Fruit fly (Drosophila melanogaster) whole organism, embryonic: ENCODE results near the gene CG43085.
A peak's percentile ranks its signal among the peaks of the same experiment; 100 is the strongest.

Experiments used
- BtbVII ChIP-seq: fragments of 200-800 bp; sonication (Bioruptor generic); optimal IDR thresholded peaks from 3 replicates; lab custom pipeline; 2017; ENCODE audit warnings: missing biosample characterization, mild to moderate bottlenecking, missing genetic modification characterization
- CG11504 ChIP-seq: fragments of 200-800 bp; sonication (Bioruptor generic); optimal IDR thresholded peaks from 3 replicates; lab custom pipeline; 2019; ENCODE audit warnings: missing biosample characterization, mild to moderate bottlenecking, missing genetic modification characterization, moderate library complexity
- CG14965 ChIP-seq: fragments of 200-800 bp; sonication (Bioruptor generic); optimal IDR thresholded peaks from 2 replicates; lab custom pipeline; 2016; ENCODE audit warnings: missing biosample characterization, missing genetic modification characterization, borderline replicate concordance
- CG15073 ChIP-seq: fragments of 200-800 bp; sonication (Bioruptor generic); optimal IDR thresholded peaks from 2 replicates; lab custom pipeline; 2016; ENCODE audit warnings: missing biosample characterization, missing genetic modification characterization
- CG1647 ChIP-seq: fragments of 200-800 bp; sonication (Bioruptor generic); optimal IDR thresholded peaks from 3 replicates; lab custom pipeline; 2016; ENCODE audit warnings: missing biosample characterization, missing genetic modification characterization
- CG16779 ChIP-seq: fragments of 200-800 bp; sonication (Bioruptor generic); IDR thresholded peaks from 2 replicates; pipeline ENCODE4 v1.3.6; 2022; ENCODE audit warnings: missing biosample characterization, missing genetic modification characterization
- CG16863 ChIP-seq: fragments of 200-800 bp; sonication (Bioruptor generic); optimal IDR thresholded peaks from 3 replicates; lab custom pipeline; 2016; ENCODE audit warnings: missing biosample characterization, missing genetic modification characterization
- CG17186 ChIP-seq: fragments of 200-800 bp; sonication (Bioruptor generic); optimal IDR thresholded peaks from 3 replicates; lab custom pipeline; 2017; ENCODE audit warnings: missing biosample characterization, missing genetic modification reagents, missing genetic modification characterization
- CG17802 ChIP-seq: fragments of 200-800 bp; sonication (Bioruptor generic); optimal IDR thresholded peaks from 2 replicates; lab custom pipeline; 2018; ENCODE audit warnings: missing biosample characterization, mild to moderate bottlenecking, missing genetic modification characterization, moderate library complexity
- CG18262 ChIP-seq: fragments of 200-800 bp; optimal IDR thresholded peaks from 3 replicates; lab custom pipeline; 2019; ENCODE audit warnings: missing biosample characterization, mild to moderate bottlenecking, missing genetic modification characterization, moderate library complexity
- CG2120 ChIP-seq: fragments of 200-800 bp; sonication (Bioruptor generic); optimal IDR thresholded peaks from 3 replicates; lab custom pipeline; 2016; ENCODE audit warnings: missing biosample characterization, missing genetic modification characterization
- CG2678 ChIP-seq: fragments of 200-800 bp; sonication (Bioruptor generic); optimal IDR thresholded peaks from 3 replicates; lab custom pipeline; 2019; ENCODE audit warnings: missing biosample characterization, mild to moderate bottlenecking, missing genetic modification characterization, moderate library complexity
- CG30431 ChIP-seq: fragments of 200-800 bp; sonication (Bioruptor generic); optimal IDR thresholded peaks from 2 replicates; lab custom pipeline; 2017; ENCODE audit warnings: missing biosample characterization, missing genetic modification characterization
- CG33213 ChIP-seq: fragments of 200-800 bp; sonication (Bioruptor generic); optimal IDR thresholded peaks from 3 replicates; lab custom pipeline; 2016; ENCODE audit warnings: missing biosample characterization, missing genetic modification characterization
- CG4820 ChIP-seq: fragments of 200-800 bp; sonication (Bioruptor generic); optimal IDR thresholded peaks from 3 replicates; lab custom pipeline; 2016; ENCODE audit warnings: missing biosample characterization, missing genetic modification characterization
- CG4854 ChIP-seq: fragments of 200-800 bp; sonication (Bioruptor generic); optimal IDR thresholded peaks from 2 replicates; lab custom pipeline; 2016; ENCODE audit warnings: missing biosample characterization, missing genetic modification characterization, inconsistent platforms
- CG6254 ChIP-seq: fragments of 200-800 bp; sonication (Bioruptor generic); optimal IDR thresholded peaks from 3 replicates; lab custom pipeline; 2017; ENCODE audit warnings: mild to moderate bottlenecking, missing biosample characterization, missing genetic modification reagents, missing genetic modification characterization
- CG6683 ChIP-seq: fragments of 200-800 bp; sonication (Bioruptor generic); optimal IDR thresholded peaks from 2 replicates; lab custom pipeline; 2017; ENCODE audit warnings: missing biosample characterization, mild to moderate bottlenecking, missing genetic modification characterization, missing genetic modification reagents
- CG6689 ChIP-seq: fragments of 200-800 bp; sonication (Bioruptor generic); IDR thresholded peaks from 2 replicates; pipeline ENCODE4 v1.3.6; 2022; ENCODE audit warnings: missing biosample characterization, missing genetic modification characterization
- CG8281 ChIP-seq: fragments of 200-800 bp; sonication (Bioruptor generic); optimal IDR thresholded peaks from 2 replicates; lab custom pipeline; 2018; ENCODE audit warnings: missing biosample characterization, mild to moderate bottlenecking, missing genetic modification characterization, moderate library complexity
- CrebB ChIP-seq: fragments of 200-800 bp; sonication (Bioruptor generic); optimal IDR thresholded peaks from 3 replicates; lab custom pipeline; 2018; ENCODE audit warnings: missing biosample characterization, mild to moderate bottlenecking, missing genetic modification characterization
- D19A ChIP-seq: fragments of 200-800 bp; optimal IDR thresholded peaks from 3 replicates; lab custom pipeline; 2019; ENCODE audit warnings: missing biosample characterization, mild to moderate bottlenecking, missing genetic modification characterization, moderate library complexity
- Fer1 ChIP-seq: fragments of 200-800 bp; sonication (Bioruptor generic); optimal IDR thresholded peaks from 2 replicates; lab custom pipeline; 2017; ENCODE audit warnings: missing biosample characterization, mild to moderate bottlenecking, missing genetic modification characterization
- H2.0 ChIP-seq: fragments of 200-800 bp; sonication (Bioruptor generic); IDR thresholded peaks from 2 replicates; pipeline ENCODE4 v1.3.6; 2022; ENCODE audit warnings: missing biosample characterization, missing genetic modification characterization
- Hr51 ChIP-seq, 2 experiments: fragments of 200-800 bp; sonication (Bioruptor generic); optimal IDR thresholded peaks; 2 replicates in 1 of 2; 3 replicates in 1 of 2; lab custom pipeline; 2016 to 2018; ENCODE audit warnings: missing biosample characterization in 2 of 2, missing genetic modification characterization in 2 of 2, mild to moderate bottlenecking in 1 of 2, moderate library complexity in 1 of 2
- Kr ChIP-seq: fragments of 200-800 bp; sonication (Bioruptor generic); optimal IDR thresholded peaks from 2 replicates; lab custom pipeline; 2017; ENCODE audit warnings: missing biosample characterization, mild to moderate bottlenecking, missing genetic modification characterization
- Med ChIP-seq: fragments of 200-800 bp; sonication (Bioruptor generic); peaks from one replicate; lab custom pipeline; 2016; ENCODE audit warnings: missing biosample characterization, missing genetic modification characterization, mild to moderate bottlenecking, inconsistent platforms, moderate library complexity
- NFAT ChIP-seq: fragments of 200-800 bp; sonication (Bioruptor generic); IDR thresholded peaks from 2 replicates; pipeline ENCODE4 v1.3.6; 2022; ENCODE audit warnings: missing biosample characterization, missing genetic modification characterization
- Sox100B ChIP-seq: fragments of 200-800 bp; sonication (Bioruptor generic); optimal IDR thresholded peaks from 3 replicates; lab custom pipeline; 2018; ENCODE audit warnings: missing biosample characterization, mild to moderate bottlenecking, missing genetic modification characterization
- amos ChIP-seq: fragments of 200-800 bp; sonication (Bioruptor generic); IDR thresholded peaks from 2 replicates; pipeline ENCODE4 v1.3.6; 2022; ENCODE audit warnings: missing biosample characterization, missing genetic modification characterization; ENCODE audit not compliant: partially characterized antibody
- chn ChIP-seq: fragments of 200-800 bp; sonication (Bioruptor generic); optimal IDR thresholded peaks from 2 replicates; lab custom pipeline; 2016; ENCODE audit warnings: missing biosample characterization, missing genetic modification characterization
- dm ChIP-seq: fragments of 200-800 bp; sonication (Bioruptor generic); optimal IDR thresholded peaks from 3 replicates; lab custom pipeline; 2016; ENCODE audit warnings: missing biosample characterization, missing genetic modification characterization
- eve ChIP-seq, 2 experiments: fragments of >200 bp; optimal IDR thresholded peaks; 2 replicates each; lab custom pipeline; 2017; ENCODE audit warnings: missing biosample characterization in 2 of 2, missing genetic modification characterization in 2 of 2
- h ChIP-seq: fragments of >200 bp; optimal IDR thresholded peaks from 2 replicates; lab custom pipeline; 2017
- jigr1 ChIP-seq: fragments of 200-800 bp; sonication (Bioruptor generic); IDR thresholded peaks from 3 replicates; pipeline ENCODE4 v1.3.6; 2022; ENCODE audit warnings: missing biosample characterization, missing genetic modification characterization
- jumu ChIP-seq: fragments of 200-800 bp; sonication (Bioruptor generic); optimal IDR thresholded peaks from 3 replicates; lab custom pipeline; 2016; ENCODE audit warnings: missing biosample characterization, missing genetic modification characterization
- kay ChIP-seq: fragments of 200-800 bp; sonication (Bioruptor generic); optimal IDR thresholded peaks from 2 replicates; lab custom pipeline; 2016; ENCODE audit warnings: missing biosample characterization, missing genetic modification characterization
- luna ChIP-seq: fragments of 200-800 bp; sonication (Bioruptor generic); optimal IDR thresholded peaks from 2 replicates; lab custom pipeline; 2016; ENCODE audit warnings: missing biosample characterization, missing genetic modification characterization
- nau ChIP-seq: fragments of 200-800 bp; sonication (Bioruptor generic); optimal IDR thresholded peaks from 3 replicates; lab custom pipeline; 2017; ENCODE audit warnings: missing biosample characterization, mild to moderate bottlenecking, missing genetic modification characterization, missing genetic modification reagents
- onecut ChIP-seq: fragments of 200-800 bp; sonication (Bioruptor generic); IDR thresholded peaks from 2 replicates; pipeline ENCODE4 v1.3.6; 2022; ENCODE audit warnings: missing biosample characterization, missing genetic modification characterization
- pita ChIP-seq: fragments of 200-800 bp; sonication (Bioruptor generic); optimal IDR thresholded peaks from 2 replicates; lab custom pipeline; 2017; ENCODE audit warnings: missing biosample characterization, mild to moderate bottlenecking, missing genetic modification characterization
- pum ChIP-seq: fragments of 200-800 bp; sonication (Bioruptor generic); optimal IDR thresholded peaks from 2 replicates; lab custom pipeline; 2016; ENCODE audit warnings: missing biosample characterization, missing genetic modification characterization
- sc ChIP-seq, 3 experiments: fragments of >200 bp in 2 of 3; fragments of 200-800 bp in 1 of 3; sonication (Bioruptor generic) in 1 of 3; optimal IDR thresholded peaks; 2 replicates in 2 of 3; 3 replicates in 1 of 3; lab custom pipeline; 2017; ENCODE audit warnings: mild to moderate bottlenecking in 1 of 3, missing biosample characterization in 1 of 3, missing genetic modification characterization in 1 of 3, missing genetic modification reagents in 1 of 3
- sqz ChIP-seq: fragments of 200-800 bp; sonication (Bioruptor generic); optimal IDR thresholded peaks from 3 replicates; lab custom pipeline; 2018; ENCODE audit warnings: missing biosample characterization, mild to moderate bottlenecking, missing genetic modification characterization
- tin ChIP-seq: fragments of 200-800 bp; sonication (Bioruptor generic); optimal IDR thresholded peaks from 3 replicates; lab custom pipeline; 2016; ENCODE audit warnings: missing biosample characterization, missing genetic modification characterization
- ttk ChIP-seq: fragments of 200-800 bp; sonication (Bioruptor generic); IDR thresholded peaks from 2 replicates; pipeline ENCODE4 v2.1.2; 2022; ENCODE audit warnings: missing biosample characterization, missing genetic modification characterization
- twi ChIP-seq: fragments of 200-800 bp; optimal IDR thresholded peaks from 2 replicates; lab custom pipeline; 2019; ENCODE audit warnings: missing biosample characterization, mild to moderate bottlenecking, missing genetic modification characterization, moderate library complexity
- unpg ChIP-seq: fragments of 200-800 bp; sonication (Bioruptor generic); optimal IDR thresholded peaks from 3 replicates; lab custom pipeline; 2018; ENCODE audit warnings: missing biosample characterization, mild to moderate bottlenecking, missing genetic modification characterization, moderate library complexity
- usp ChIP-seq: fragments of >200 bp; optimal IDR thresholded peaks from 2 replicates; lab custom pipeline; 2017; ENCODE audit warnings: missing biosample characterization, missing genetic modification characterization
- z ChIP-seq: fragments of 200-800 bp; sonication (Bioruptor generic); IDR thresholded peaks from 3 replicates; pipeline ENCODE4 v1.3.6; 2022; ENCODE audit warnings: missing biosample characterization, missing genetic modification characterization

CG43085 gene

DNA sequence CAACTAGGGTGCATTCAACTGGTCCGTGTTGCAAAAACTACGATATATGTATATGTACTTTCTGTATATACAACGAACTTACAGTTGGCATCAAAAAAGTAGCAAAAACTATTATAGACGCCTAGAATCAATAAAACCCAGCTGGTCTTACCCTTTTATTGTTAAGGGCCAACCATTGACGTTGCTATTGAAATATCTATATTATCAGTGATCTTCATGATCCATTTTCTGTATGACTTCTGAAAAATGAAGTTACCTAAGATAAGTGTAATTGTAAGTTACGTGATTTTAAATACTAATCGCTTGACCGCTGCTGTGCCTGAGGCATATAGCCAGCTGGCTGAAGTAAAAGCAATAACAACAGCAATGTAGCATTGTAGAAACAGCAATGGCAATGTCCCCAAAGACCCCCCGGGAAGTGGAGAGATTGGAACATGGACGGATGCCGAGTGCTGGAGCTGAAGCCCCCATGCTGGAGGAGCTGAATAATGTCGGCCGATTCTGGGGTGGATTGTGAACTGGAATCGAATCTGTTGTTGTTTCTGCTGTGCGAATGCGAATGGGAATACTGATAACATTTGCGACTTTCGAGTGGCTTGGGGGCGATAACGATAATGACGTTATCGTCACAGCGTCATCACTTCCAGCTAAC is 11.3 kb upstream of the CG43085 start (continued):
- TF ChIP-seq CG6254 (peak; percentile 39), Sox100B (GFP tag; lab: Kevin White, UChicago) (no peak), ttk (GFP tag; lab: Robert Waterston, UW) (no peak), CG4820 (GFP tag; lab: Kevin White, UChicago) (peak; percentile 27), pita (GFP tag; lab: Kevin White, UChicago) (no peak), sc (optimal IDR thresholded peaks at IDR 0.05; lab: Kevin White, UChicago) (no peak), sc (GFP tag; optimal IDR thresholded peaks at IDR 0.05; lab: Kevin White, UChicago) (no peak), Fer1 (GFP tag; lab: Kevin White, UChicago) (peak; percentile 11), jumu (no peak), CG16863 (no peak), pum (GFP tag; lab: Kevin White, UChicago) (no peak), CG11504 (tag; lab: Kevin White, UChicago) (peak; percentile 64), CrebB (tag; lab: Kevin White, UChicago) (no peak), CG8281 (no peak), dm (GFP tag; lab: Kevin White, UChicago) (peak; percentile 12), CG18262 (tag; lab: Kevin White, UChicago) (peak; percentile 52), CG6683 (GFP tag; lab: Kevin White, UChicago) (no peak), h (lab: Kevin White, UChicago) (no peak), luna (peak; percentile 19), unpg (GFP tag; lab: Kevin White, UChicago) (peak; percentile 60), CG33213 (GFP tag; lab: Kevin White, UChicago) (peak; percentile 4), NFAT (GFP tag; lab: Robert Waterston, UW) (no peak), BtbVII (GFP tag; lab: Kevin White, UChicago) (no peak), onecut (GFP tag; lab: Robert Waterston, UW) (no peak), twi (tag; lab: Kevin White, UChicago) (no peak), CG2678 (peak; percentile 62), amos (GFP tag; lab: Robert Waterston, UW) (no peak; the same call in 1 of the 2 replicates), Hr51 (GFP tag; optimal IDR thresholded peaks at IDR 0.05; lab: Kevin White, UChicago) (peak in 1 of 2 experiments; percentile 59), CG6689 (GFP tag; lab: Robert Waterston, UW) (0 out of 2 replicates have a peak, but pooled peaks have one; percentile 21), z (GFP tag; lab: Robert Waterston, UW) (no peak), chn (GFP tag; lab: Kevin White, UChicago) (peak; percentile 13), tin (GFP tag; lab: Kevin White, UChicago) (peak; percentile 2), CG16779 (GFP tag; lab: Robert Waterston, UW) (no peak), nau (no peak), CG4854 (GFP tag; lab: Kevin White, UChicago) (peak; percentile 34), usp (GFP tag; lab: Kevin White, UChicago) (no peak), eve (GFP tag; optimal IDR thresholded peaks at IDR 0.05; lab: Kevin White, UChicago) (peak in 1 of 2 experiments; percentile 45), CG17802 (tag; lab: Kevin White, UChicago) (no peak), Kr (GFP tag; lab: Kevin White, UChicago) (no peak), CG17186 (GFP tag; lab: Kevin White, UChicago) (no peak), CG1647 (GFP tag; lab: Kevin White, UChicago) (peak; percentile 5), CG2120 (peak; percentile 38), CG15073 (no peak), Med (GFP tag; lab: Kevin White, UChicago) (peak; percentile 86), CG30431 (peak; percentile 14), CG14965 (no peak), kay (GFP tag; lab: Kevin White, UChicago) (no peak), H2.0 (no peak), sqz (GFP tag; lab: Kevin White, UChicago) (no peak), D19A (tag; lab: Kevin White, UChicago) (peak; percentile 56), jigr1 (no peak)
